Worm (Caenorhabditis elegans) whole organism, young adult: Measurements from ENCODE around the gene nhr-254.

Experiments
- D2030.7 ChIP-seq: fragments of 200-800 bp; sonication (Bioruptor generic); IDR thresholded peaks from 2 replicates; pipeline ENCODE4 v1.3.6; 2022; ENCODE audit warnings: missing genetic modification reagents, missing genetic modification characterization, missing compliant biosample characterization
- F22D6.2 ChIP-seq: sonication (generic microtip); optimal IDR thresholded peaks from 2 replicates; lab custom pipeline; 2016; ENCODE audit warnings: mild to moderate bottlenecking, missing genetic modification characterization, missing compliant biosample characterization
- F23B12.7 ChIP-seq: sonication (generic microtip); optimal IDR thresholded peaks from 2 replicates; lab custom pipeline; 2017; ENCODE audit warnings: missing genetic modification characterization, mild to moderate bottlenecking, missing compliant biosample characterization, antibody characterized with exemption, moderate library complexity; ENCODE audit not compliant: insufficient read depth
- Y53F4B.3 ChIP-seq: fragments of 200-800 bp; sonication (Bioruptor generic); IDR thresholded peaks from 2 replicates; pipeline ENCODE4 v1.3.6; 2022; ENCODE audit warnings: missing genetic modification reagents, missing genetic modification characterization, missing compliant biosample characterization
- attf-6 ChIP-seq: fragments of 200-800 bp; sonication (Bioruptor generic); IDR thresholded peaks from 2 replicates; pipeline ENCODE4 v1.3.6; 2022; ENCODE audit warnings: missing genetic modification reagents, missing genetic modification characterization, missing compliant biosample characterization
- ccch-3 ChIP-seq: fragments of 200-800 bp; sonication (Bioruptor generic); optimal IDR thresholded peaks from 2 replicates; lab custom pipeline; 2018; ENCODE audit warnings: mild to moderate bottlenecking, missing genetic modification characterization, missing compliant biosample characterization
- efl-1 ChIP-seq: fragments of 150-350 bp; optimal IDR thresholded peaks from 2 replicates; lab custom pipeline; 2014; ENCODE audit warnings: missing biosample characterization, missing genetic modification reagents, missing genetic modification characterization
- egl-18 ChIP-seq: fragments of 200-800 bp; sonication (Bioruptor generic); IDR thresholded peaks from 2 replicates; pipeline ENCODE4 v1.3.6; 2022; ENCODE audit warnings: missing genetic modification reagents, missing genetic modification characterization, missing compliant biosample characterization
- hsf-1 ChIP-seq: fragments of 200-800 bp; sonication (Bioruptor generic); IDR thresholded peaks from 2 replicates; pipeline ENCODE4 v1.3.6; 2022; ENCODE audit warnings: missing genetic modification reagents, missing genetic modification characterization, missing compliant biosample characterization
- lag-1 ChIP-seq: fragments of 200-800 bp; sonication (Bioruptor generic); IDR thresholded peaks from 2 replicates; pipeline ENCODE4 v1.3.6; 2022; ENCODE audit warnings: missing genetic modification reagents, missing genetic modification characterization, missing compliant biosample characterization
- lin-26 ChIP-seq: fragments of 200-800 bp; sonication (Bioruptor generic); IDR thresholded peaks from 2 replicates; pipeline ENCODE4 v1.3.6; 2022; ENCODE audit warnings: missing genetic modification reagents, missing genetic modification characterization, missing compliant biosample characterization
- lin-54 ChIP-seq: fragments of 200-800 bp; sonication (Bioruptor generic); optimal IDR thresholded peaks from 2 replicates; lab custom pipeline; 2018; ENCODE audit warnings: mild to moderate bottlenecking, missing genetic modification characterization, missing compliant biosample characterization
- sptf-2 ChIP-seq: fragments of 200-800 bp; sonication (Bioruptor generic); optimal IDR thresholded peaks from 2 replicates; lab custom pipeline; 2018; ENCODE audit warnings: mild to moderate bottlenecking, missing genetic modification characterization, missing compliant biosample characterization

DNA sequence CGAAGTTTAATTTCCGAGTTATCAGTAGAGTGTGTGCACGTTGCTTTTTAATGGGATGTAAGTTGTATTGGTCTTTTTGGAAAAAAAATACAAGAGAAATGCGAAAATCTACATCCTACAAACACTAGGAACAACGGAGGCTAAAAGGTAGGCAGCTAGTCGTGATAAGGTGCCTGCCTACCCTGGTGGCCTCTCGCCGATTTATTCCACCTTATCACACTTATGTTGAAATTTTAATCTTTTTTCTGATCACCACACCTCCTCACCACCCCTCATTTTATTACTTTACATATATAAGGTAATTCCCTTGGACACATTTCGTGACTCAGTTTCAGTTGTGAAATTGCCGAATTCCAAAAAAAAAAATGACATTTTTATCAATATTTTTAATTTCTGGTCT is 29.7 kb downstream of the nhr-254 start, which contains the start of gene dod-20:
- no peak for TF ChIP-seq Y53F4B.3
- TF ChIP-seq lin-54 (GFP tag; lab: Kevin White, UChicago) = no peak
- no peak for TF ChIP-seq egl-18 (GFP tag; lab: Robert Waterston, UW)
- TF ChIP-seq hsf-1 (GFP tag; lab: Robert Waterston, UW) = no peak
- no peak for TF ChIP-seq efl-1
- TF ChIP-seq sptf-2 (GFP tag; lab: Kevin White, UChicago) = no peak
- no peak for TF ChIP-seq lin-26 (GFP tag; lab: Robert Waterston, UW)
- TF ChIP-seq F23B12.7 = no peak
- TF ChIP-seq D2030.7 (GFP tag; lab: Robert Waterston, UW) = no peak
- TF ChIP-seq ccch-3 = no peak
- TF ChIP-seq attf-6 = no peak
- no peak for TF ChIP-seq lag-1 (GFP tag; lab: Robert Waterston, UW)
- no peak for TF ChIP-seq F22D6.2 (tag; lab: Kevin White, UChicago)
